Fruit fly (Drosophila melanogaster): ENCODE results near the gene Traf6.

The Traf6 gene

dm6 chrX:8131693-8132313 lies 25.4 kb downstream of the Traf6 start, which contains the start of gene CG10958 (continued):
- TF ChIP-seq MTF-1 (GFP tag; optimal IDR thresholded peaks at IDR 0.05; ENCODE audit: borderline replicate concordance) (no peak), CG12155 (GFP tag; optimal IDR thresholded peaks at IDR 0.05) (peak; percentile 63), unc-4 (GFP tag; IDR thresholded peaks at IDR 0.05; ENCODE audit: partially characterized antibody) (no peak), CG9817 (tag; optimal IDR thresholded peaks at IDR 0.05) (peak; percentile 44), CG3838 (GFP tag; optimal IDR thresholded peaks at IDR 0.05) (peak; percentile 53), Awh (GFP tag; IDR thresholded peaks at IDR 0.05) (0 out of 2 replicates have a peak, but pooled peaks have one; percentile 48), BEAF-32 (GFP tag; optimal IDR thresholded peaks at IDR 0.05) (peak; percentile 39), CG10565 (GFP tag; optimal IDR thresholded peaks at IDR 0.05) (no peak), emc (GFP tag; optimal IDR thresholded peaks at IDR 0.05) (no peak), pnt (GFP tag; optimal IDR thresholded peaks at IDR 0.05) (no peak), az2 (GFP tag; optimal IDR thresholded peaks at IDR 0.05) (peak; percentile 36), Opbp (GFP tag; IDR thresholded peaks at IDR 0.05; ENCODE audit: partially characterized antibody) (no peak), chinmo (GFP tag; IDR thresholded peaks at IDR 0.05; ENCODE audit: partially characterized antibody) (no peak), CG7357 (GFP tag; IDR thresholded peaks at IDR 0.05) (no peak), CG16779 (GFP tag; IDR thresholded peaks at IDR 0.05) (no peak), CG12769 (tag; optimal IDR thresholded peaks at IDR 0.05) (no peak), tx (GFP tag; optimal IDR thresholded peaks at IDR 0.05) (no peak), zen2 (GFP tag; IDR thresholded peaks at IDR 0.05; ENCODE audit: partially characterized antibody) (no peak), TFAM (GFP tag; optimal IDR thresholded peaks at IDR 0.05) (no peak), CG4360 (GFP tag; IDR thresholded peaks at IDR 0.05) (no peak), tap (tag; optimal IDR thresholded peaks at IDR 0.05) (no peak), pho (GFP tag; optimal IDR thresholded peaks at IDR 0.05) (peak; percentile 49), wek (GFP tag; optimal IDR thresholded peaks at IDR 0.05) (no peak), CG42726 (GFP tag; IDR thresholded peaks at IDR 0.05; ENCODE audit: partially characterized antibody) (no peak), HHEX (GFP tag; optimal IDR thresholded peaks at IDR 0.05) (peak; percentile 56), bsh (GFP tag; optimal IDR thresholded peaks at IDR 0.05) (peak in 1 of 2 experiments; percentile 59), CG31441 (GFP tag; IDR thresholded peaks at IDR 0.05) (peak; percentile 46), CG33557 (GFP tag; optimal IDR thresholded peaks at IDR 0.05) (peak; percentile 20), CG11456 (GFP tag; IDR thresholded peaks at IDR 0.05) (peak; percentile 52; the same call in 1 of the 3 replicates), schlank (tag; optimal IDR thresholded peaks at IDR 0.05) (no peak), CG34422 (GFP tag; IDR thresholded peaks at IDR 0.05) (peak; percentile 42; the same call in 1 of the 3 replicates), CG31365 (tag; optimal IDR thresholded peaks at IDR 0.05) (no peak), CG14860 (GFP tag; IDR thresholded peaks at IDR 0.05; ENCODE audit: partially characterized antibody) (no peak), CG6813 (GFP tag; optimal IDR thresholded peaks at IDR 0.05) (no peak), CG15514 (GFP tag; optimal IDR thresholded peaks at IDR 0.05) (peak; percentile 85), CG16813 (GFP tag; IDR thresholded peaks at IDR 0.05; ENCODE audit: partially characterized antibody) (no peak), CG15479 (GFP tag; optimal IDR thresholded peaks at IDR 0.05) (no peak), CG14050 (GFP tag; IDR thresholded peaks at IDR 0.05) (0 out of 3 replicates have a peak, but pooled peaks have one; percentile 13), CG7556 (GFP tag; optimal IDR thresholded peaks at IDR 0.05) (peak; percentile 64), Lhr (GFP tag; optimal IDR thresholded peaks at IDR 0.05) (no peak), amos (GFP tag; IDR thresholded peaks at IDR 0.05; ENCODE audit: partially characterized antibody) (no peak), ab (GFP tag; optimal IDR thresholded peaks at IDR 0.05) (no peak), MESR4 (GFP tag; optimal IDR thresholded peaks at IDR 0.05) (peak; percentile 68), Hsf (GFP tag; optimal IDR thresholded peaks at IDR 0.05) (peak; percentile 47), CG12659 (GFP tag; optimal IDR thresholded peaks at IDR 0.05) (peak; percentile 48), Ssrp (tag; optimal IDR thresholded peaks at IDR 0.05) (peak; percentile 15), CG8765 (GFP tag; IDR thresholded peaks at IDR 0.05) (0 out of 2 replicates have a peak, but pooled peaks have one; percentile 16), CG13287 (GFP tag; IDR thresholded peaks at IDR 0.05; ENCODE audit: partially characterized antibody) (peak; percentile 51)

Data from whole organism, embryonic.